Fruit fly (Drosophila melanogaster): ENCODE measurements around the gene CG3625.

dm6 chr2L:321148-321547, 29.6 kb upstream of the CG3625 start, which contains the start of gene CG11911:
- TF ChIP-seq tai (GFP tag; optimal IDR thresholded peaks at IDR 0.05) (no peak), br (GFP tag; optimal IDR thresholded peaks at IDR 0.05) (no peak), OdsH (GFP tag; optimal IDR thresholded peaks at IDR 0.05) (no peak), Dfd (GFP tag; optimal IDR thresholded peaks at IDR 0.05) (no peak), h (GFP tag; optimal IDR thresholded peaks at IDR 0.05) (no peak), psq (GFP tag; optimal IDR thresholded peaks at IDR 0.05) (no peak), sv (GFP tag; optimal IDR thresholded peaks at IDR 0.05) (no peak), sage (GFP tag; optimal IDR thresholded peaks at IDR 0.05) (no peak), fru (GFP tag; optimal IDR thresholded peaks at IDR 0.05) (no peak), usp (GFP tag; optimal IDR thresholded peaks at IDR 0.05) (no peak), pan (optimal IDR thresholded peaks at IDR 0.05) (no peak), CrebA (GFP tag; optimal IDR thresholded peaks at IDR 0.05; ENCODE audit: borderline replicate concordance) (no peak)

Data from whole organism, wandering third instar larva.